Fruit fly (Drosophila melanogaster): Measurements from ENCODE around the gene chas.

chas gene

DNA sequence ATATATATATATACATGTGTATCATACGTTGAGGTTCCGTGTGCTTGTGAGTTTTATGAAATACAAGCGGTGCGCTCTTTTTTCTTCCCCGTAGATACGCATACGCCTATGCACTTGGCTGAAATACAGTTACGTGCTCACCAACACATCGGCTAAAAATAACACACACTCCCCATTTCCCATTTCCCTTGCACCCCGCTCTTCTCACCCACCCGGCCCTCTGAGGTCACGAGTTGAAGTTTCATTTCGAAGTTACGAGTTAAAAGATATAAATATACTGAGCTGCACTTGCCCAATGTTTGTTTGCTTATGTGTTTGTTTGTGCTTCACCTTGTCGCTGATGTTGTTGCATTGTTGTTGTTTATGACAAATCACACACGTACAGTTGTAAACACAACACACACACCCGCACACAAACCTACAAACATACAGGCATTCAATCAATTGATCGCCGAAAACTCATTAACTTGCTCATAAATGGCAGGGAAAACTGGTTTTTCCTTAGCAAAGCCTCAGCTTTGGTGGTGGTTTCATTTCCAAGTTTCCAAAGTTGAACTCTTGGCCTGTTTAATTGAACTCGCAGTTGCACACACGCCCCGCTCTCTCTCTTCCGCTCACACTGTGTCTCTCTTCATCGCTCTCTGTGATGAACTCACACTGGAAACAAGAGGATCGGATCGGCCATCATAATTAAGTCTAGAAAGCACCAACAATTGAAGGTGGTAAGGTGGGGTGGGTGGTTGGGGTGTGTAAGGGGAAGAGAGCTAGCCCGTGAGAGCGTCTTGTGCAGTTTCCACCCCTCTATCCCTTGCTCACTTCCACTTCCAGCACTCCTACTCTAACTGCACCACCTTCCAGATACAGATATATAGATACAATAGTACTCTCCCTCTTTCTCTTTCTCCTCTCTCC is 40.1 kb downstream of the chas start (continued):
- TF ChIP-seq Taf1 (GFP tag; IDR thresholded peaks at IDR 0.05) = no peak
- TF ChIP-seq vvl (GFP tag; IDR thresholded peaks at IDR 0.05) = no peak
- TF ChIP-seq ara (GFP tag; IDR thresholded peaks at IDR 0.05) = no peak
- peak; percentile 36; the same call in 1 of the 2 replicates for TF ChIP-seq CG10321 (GFP tag; IDR thresholded peaks at IDR 0.05)
- TF ChIP-seq CG7839 (tag; optimal IDR thresholded peaks at IDR 0.05) = no peak
- no peak for TF ChIP-seq corto (GFP tag; optimal IDR thresholded peaks at IDR 0.05)
- TF ChIP-seq HLHmδ (GFP tag; optimal IDR thresholded peaks at IDR 0.05) = no peak
- TF ChIP-seq CG10267 (tag; optimal IDR thresholded peaks at IDR 0.05) = no peak
- peak; percentile 22 for TF ChIP-seq CHES-1-like (GFP tag; optimal IDR thresholded peaks at IDR 0.05)
- no peak for TF ChIP-seq CG13296 (GFP tag; optimal IDR thresholded peaks at IDR 0.05)
- TF ChIP-seq CG9215 (GFP tag; IDR thresholded peaks at IDR 0.05) = no peak
- no peak for TF ChIP-seq ab (GFP tag; optimal IDR thresholded peaks at IDR 0.05)
- TF ChIP-seq CG32532 (GFP tag; IDR thresholded peaks at IDR 0.05) = peak; percentile 39; the same call in 1 of the 2 replicates
- peak; percentile 80 for TF ChIP-seq sens (GFP tag)
- no peak for TF ChIP-seq Oli (tag; optimal IDR thresholded peaks at IDR 0.05)
- no peak for TF ChIP-seq Deaf1 (tag; optimal IDR thresholded peaks at IDR 0.05)
- TF ChIP-seq CG18011 (GFP tag; optimal IDR thresholded peaks at IDR 0.05) = no peak
- no peak for TF ChIP-seq Sox102F (GFP tag; optimal IDR thresholded peaks at IDR 0.05)
- TF ChIP-seq D19B (GFP tag; optimal IDR thresholded peaks at IDR 0.05) = no peak
- no peak for TF ChIP-seq CG6791 (GFP tag; IDR thresholded peaks at IDR 0.05; ENCODE audit: partially characterized antibody)
- no peak for TF ChIP-seq toy (GFP tag; IDR thresholded peaks at IDR 0.05)
- TF ChIP-seq CG10366 (GFP tag; IDR thresholded peaks at IDR 0.05) = no peak
- no peak for TF ChIP-seq crp (GFP tag; optimal IDR thresholded peaks at IDR 0.05)
- no peak for TF ChIP-seq CG8478 (optimal IDR thresholded peaks at IDR 0.05)
- no peak for TF ChIP-seq Aef1 (GFP tag; IDR thresholded peaks at IDR 0.05)
- TF ChIP-seq Med (GFP tag) = peak; percentile 22
- no peak for TF ChIP-seq tx (GFP tag; optimal IDR thresholded peaks at IDR 0.05)
- no peak for TF ChIP-seq lmd (GFP tag; IDR thresholded peaks at IDR 0.05)
- no peak for TF ChIP-seq BEAF-32 (GFP tag; optimal IDR thresholded peaks at IDR 0.05)
- TF ChIP-seq CG4282 (GFP tag; optimal IDR thresholded peaks at IDR 0.05) = no peak
- TF ChIP-seq CG16863 (GFP tag; optimal IDR thresholded peaks at IDR 0.05) = no peak
- TF ChIP-seq bbx (GFP tag; IDR thresholded peaks at IDR 0.05; ENCODE audit: partially characterized antibody) = 0 out of 2 replicates have a peak, but pooled peaks have one; percentile 25
- no peak for TF ChIP-seq Spps (tag; optimal IDR thresholded peaks at IDR 0.05)
- no peak for TF ChIP-seq Usf (GFP tag; optimal IDR thresholded peaks at IDR 0.05)
- TF ChIP-seq CG7987 (GFP tag; optimal IDR thresholded peaks at IDR 0.05) = no peak
- peak; percentile 12 for TF ChIP-seq CG3838 (GFP tag; optimal IDR thresholded peaks at IDR 0.05)
- no peak for TF ChIP-seq CG6683 (GFP tag; optimal IDR thresholded peaks at IDR 0.05)
- TF ChIP-seq CG7963 (GFP tag; IDR thresholded peaks at IDR 0.05; ENCODE audit: partially characterized antibody) = no peak
- TF ChIP-seq CG4617 (GFP tag; optimal IDR thresholded peaks at IDR 0.05; ENCODE audit: borderline replicate concordance) = no peak
- TF ChIP-seq Jarid2 (GFP tag; optimal IDR thresholded peaks at IDR 0.05) = no peak
- no peak for TF ChIP-seq eve (GFP tag; optimal IDR thresholded peaks at IDR 0.05)
- no peak for TF ChIP-seq CG17385 (GFP tag; optimal IDR thresholded peaks at IDR 0.05)
- TF ChIP-seq abd-A (tag; optimal IDR thresholded peaks at IDR 0.05) = peak; percentile 36
- peak; percentile 19 for TF ChIP-seq CG3163 (GFP tag; optimal IDR thresholded peaks at IDR 0.05)
- no peak for TF ChIP-seq mirr (GFP tag; optimal IDR thresholded peaks at IDR 0.05)
- no peak for TF ChIP-seq dmrt11E (tag; optimal IDR thresholded peaks at IDR 0.05)
- peak; percentile 69 for TF ChIP-seq CG4360 (GFP tag; IDR thresholded peaks at IDR 0.05)
- TF ChIP-seq CG6654 (GFP tag; optimal IDR thresholded peaks at IDR 0.05) = no peak
- TF ChIP-seq al (GFP tag; IDR thresholded peaks at IDR 0.05) = no peak

All from whole organism, embryonic.